Worm (Caenorhabditis elegans) whole organism, L2 larva: ENCODE data around the gene msp-10.

Experiments
- C34F6.9 ChIP-seq: fragments of 150-350 bp; optimal IDR thresholded peaks from 2 replicates; lab custom pipeline; 2014; ENCODE audit warnings: missing biosample characterization, missing genetic modification characterization
- F13H6.1 ChIP-seq: sonication (generic microtip); optimal IDR thresholded peaks from 2 replicates; lab custom pipeline; 2016; ENCODE audit warnings: missing genetic modification characterization, missing compliant biosample characterization
- R02D3.7 ChIP-seq: fragments of 150-350 bp; optimal IDR thresholded peaks from 2 replicates; lab custom pipeline; 2014; ENCODE audit warnings: missing biosample characterization, missing genetic modification characterization
- ZK546.5 ChIP-seq: sonication (generic microtip); optimal IDR thresholded peaks from 2 replicates; lab custom pipeline; 2017; ENCODE audit warnings: missing biosample characterization, missing genetic modification characterization
- alr-1 ChIP-seq: fragments of 150-350 bp; optimal IDR thresholded peaks from 2 replicates; lab custom pipeline; 2014; ENCODE audit warnings: missing biosample characterization, missing genetic modification characterization
- aly-2 ChIP-seq: fragments of 150-350 bp; optimal IDR thresholded peaks from 2 replicates; lab custom pipeline; 2014; ENCODE audit warnings: missing biosample characterization, missing genetic modification characterization
- ama-1 ChIP-seq: fragments of 150-350 bp; optimal IDR thresholded peaks from 2 replicates; lab custom pipeline; 2018; ENCODE audit warnings: inconsistent platforms
- ceh-16 ChIP-seq: fragments of 150-350 bp; optimal IDR thresholded peaks from 2 replicates; lab custom pipeline; 2014; ENCODE audit warnings: missing biosample characterization, missing genetic modification characterization
- ceh-82 ChIP-seq: fragments of 150-350 bp; optimal IDR thresholded peaks from 2 replicates; lab custom pipeline; 2014; ENCODE audit warnings: missing biosample characterization, missing genetic modification characterization
- crh-2 ChIP-seq: sonication (generic microtip); optimal IDR thresholded peaks from 2 replicates; lab custom pipeline; 2017; ENCODE audit warnings: missing biosample characterization, missing genetic modification characterization
- dmd-4 ChIP-seq: sonication (generic microtip); optimal IDR thresholded peaks from 2 replicates; lab custom pipeline; 2017; ENCODE audit warnings: missing biosample characterization, missing genetic modification characterization
- egl-27 ChIP-seq: sonication (generic microtip); optimal IDR thresholded peaks from 3 replicates; lab custom pipeline; 2017; ENCODE audit warnings: missing biosample characterization, missing genetic modification reagents, missing genetic modification characterization
- elt-3 ChIP-seq: sonication (generic microtip); optimal IDR thresholded peaks from 2 replicates; lab custom pipeline; 2017; ENCODE audit warnings: missing biosample characterization, missing genetic modification characterization
- fos-1 ChIP-seq: fragments of 150-350 bp; optimal IDR thresholded peaks from 2 replicates; lab custom pipeline; 2014; ENCODE audit warnings: missing biosample characterization, missing genetic modification characterization
- lin-11 ChIP-seq: fragments of 150-350 bp; sonication (generic microtip); optimal IDR thresholded peaks from 2 replicates; lab custom pipeline; 2014; ENCODE audit warnings: missing biosample characterization, missing genetic modification characterization, inconsistent platforms, mixed read lengths
- lin-13 ChIP-seq: fragments of 150-350 bp; optimal IDR thresholded peaks from 2 replicates; lab custom pipeline; 2014; ENCODE audit warnings: missing biosample characterization, missing genetic modification reagents, missing genetic modification characterization
- lin-39 ChIP-seq: fragments of 150-350 bp; optimal IDR thresholded peaks from 2 replicates; lab custom pipeline; 2014; ENCODE audit warnings: missing biosample characterization, missing genetic modification reagents, missing genetic modification characterization
- lsy-2 ChIP-seq, 2 experiments: fragments of 150-350 bp in 1 of 2; sonication (generic microtip) in 1 of 2; optimal IDR thresholded peaks; 2 replicates each; lab custom pipeline; 2014 to 2017; ENCODE audit warnings: missing biosample characterization in 2 of 2, missing genetic modification characterization in 2 of 2
- mab-5 ChIP-seq: fragments of 150-350 bp; optimal IDR thresholded peaks from 2 replicates; lab custom pipeline; 2014; ENCODE audit warnings: missing biosample characterization, missing genetic modification characterization
- mbf-1 ChIP-seq: sonication (generic microtip); optimal IDR thresholded peaks from 2 replicates; lab custom pipeline; 2017; ENCODE audit warnings: missing biosample characterization, missing genetic modification characterization
- nhr-10 ChIP-seq: sonication (generic microtip); optimal IDR thresholded peaks from 2 replicates; lab custom pipeline; 2017; ENCODE audit warnings: missing biosample characterization, missing genetic modification characterization
- nhr-11 ChIP-seq: fragments of 150-350 bp; optimal IDR thresholded peaks from 2 replicates; lab custom pipeline; 2014; ENCODE audit warnings: missing biosample characterization, missing genetic modification characterization
- nhr-129 ChIP-seq: fragments of 150-350 bp; optimal IDR thresholded peaks from 2 replicates; lab custom pipeline; 2014; ENCODE audit warnings: missing biosample characterization, missing genetic modification characterization
- nhr-21 ChIP-seq: fragments of 150-350 bp; optimal IDR thresholded peaks from 2 replicates; lab custom pipeline; 2014; ENCODE audit warnings: missing biosample characterization, missing genetic modification characterization
- nhr-23 ChIP-seq: fragments of 150-350 bp; optimal IDR thresholded peaks from 2 replicates; lab custom pipeline; 2014; ENCODE audit warnings: missing biosample characterization, missing genetic modification reagents, missing genetic modification characterization
- nhr-237 ChIP-seq: fragments of 150-350 bp; optimal IDR thresholded peaks from 2 replicates; lab custom pipeline; 2014; ENCODE audit warnings: missing biosample characterization, missing genetic modification characterization
- nhr-6 ChIP-seq: fragments of 150-350 bp; optimal IDR thresholded peaks from 2 replicates; lab custom pipeline; 2014; ENCODE audit warnings: missing biosample characterization, missing genetic modification characterization
- nhr-77 ChIP-seq: fragments of 150-350 bp; optimal IDR thresholded peaks from 2 replicates; lab custom pipeline; 2014; ENCODE audit warnings: missing biosample characterization, missing genetic modification characterization
- peb-1 ChIP-seq: fragments of 150-350 bp; optimal IDR thresholded peaks from 2 replicates; lab custom pipeline; 2014; ENCODE audit warnings: missing biosample characterization, missing genetic modification characterization
- sem-4 ChIP-seq: fragments of 150-350 bp; optimal IDR thresholded peaks from 2 replicates; lab custom pipeline; 2014; ENCODE audit warnings: missing biosample characterization, missing genetic modification reagents, missing genetic modification characterization
- skn-1 ChIP-seq: sonication (generic microtip); optimal IDR thresholded peaks from 2 replicates; lab custom pipeline; 2017; ENCODE audit warnings: missing biosample characterization, missing genetic modification characterization
- sma-3 ChIP-seq: sonication (generic microtip); optimal IDR thresholded peaks from 2 replicates; lab custom pipeline; 2016; ENCODE audit warnings: missing genetic modification reagents, missing genetic modification characterization, missing compliant biosample characterization
- sma-9 ChIP-seq, 2 experiments: fragments of 150-350 bp in 1 of 2; sonication (generic microtip) in 1 of 2; optimal IDR thresholded peaks; 2 replicates each; lab custom pipeline; 2014 to 2016; ENCODE audit warnings: missing genetic modification characterization in 2 of 2, mild to moderate bottlenecking in 1 of 2, missing biosample characterization in 1 of 2, missing compliant biosample characterization in 1 of 2, missing genetic modification reagents in 1 of 2, moderate library complexity in 1 of 2
- unc-62 ChIP-seq: fragments of 150-350 bp; optimal IDR thresholded peaks from 2 replicates; lab custom pipeline; 2014; ENCODE audit warnings: missing biosample characterization, missing genetic modification reagents, missing genetic modification characterization
- zag-1 ChIP-seq: fragments of 150-350 bp; optimal IDR thresholded peaks from 2 replicates; lab custom pipeline; 2014; ENCODE audit warnings: missing biosample characterization, missing genetic modification characterization
- ztf-4 ChIP-seq: fragments of 150-350 bp; optimal IDR thresholded peaks from 2 replicates; lab custom pipeline; 2014; ENCODE audit warnings: missing biosample characterization, missing genetic modification characterization

The msp-10 gene

DNA sequence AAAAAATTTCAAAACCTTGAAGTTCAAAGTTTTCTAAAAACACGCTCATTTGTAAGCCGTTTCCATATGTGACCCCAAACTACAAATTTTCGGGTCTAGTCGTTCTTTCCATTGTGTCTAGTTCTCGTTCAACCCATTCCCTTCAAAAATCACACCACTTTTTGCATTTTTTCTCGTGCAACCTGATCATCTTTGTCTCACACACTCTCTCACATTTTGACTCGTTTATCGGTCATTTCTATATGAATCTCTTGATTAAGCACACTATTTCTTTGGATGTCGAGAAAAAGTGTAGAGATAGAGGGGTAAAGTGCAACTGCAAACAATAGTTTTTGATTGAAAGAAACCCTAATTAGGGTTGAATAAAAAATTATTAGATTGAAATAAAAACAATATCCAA is 33.9 kb upstream of the msp-10 start (continued):
- TF ChIP-seq lin-11: no peak
- no peak for TF ChIP-seq aly-2 (tag; lab: Kevin White, UChicago)
- no peak for TF ChIP-seq unc-62 (GFP tag; lab: Kevin White, UChicago)
- TF ChIP-seq nhr-11 (tag; lab: Kevin White, UChicago): no peak
- TF ChIP-seq sem-4 (tag; lab: Kevin White, UChicago): no peak
- no peak for TF ChIP-seq ceh-16 (tag; lab: Kevin White, UChicago)
- TF ChIP-seq elt-3: no peak
- no peak for TF ChIP-seq dmd-4
- no peak for TF ChIP-seq peb-1 (tag; lab: Kevin White, UChicago)
- TF ChIP-seq nhr-237: no peak
- no peak for TF ChIP-seq lin-39 (tag; lab: Kevin White, UChicago)
- peak; percentile 51 for TF ChIP-seq lin-13 (GFP tag; lab: Kevin White, UChicago)
- TF ChIP-seq ceh-82 (tag; lab: Kevin White, UChicago): no peak

- TF ChIP-seq skn-1 (no peak), R02D3.7 (tag; lab: Kevin White, UChicago) (no peak), peb-1 (tag; lab: Kevin White, UChicago) (no peak), sma-3 (GFP tag; lab: Kevin White, UChicago) (no peak), unc-62 (GFP tag; lab: Kevin White, UChicago) (no peak), zag-1 (no peak), F13H6.1 (tag; lab: Kevin White, UChicago) (no peak), nhr-77 (no peak), fos-1 (tag; lab: Kevin White, UChicago) (no peak), ztf-4 (tag; lab: Kevin White, UChicago) (no peak), nhr-23 (tag; lab: Kevin White, UChicago) (no peak), nhr-10 (tag; lab: Kevin White, UChicago) (no peak), alr-1 (tag; lab: Kevin White, UChicago) (no peak), lsy-2 (tag; optimal IDR thresholded peaks at IDR 0.05; lab: Kevin White, UChicago) (no peak), crh-2 (tag; lab: Kevin White, UChicago) (no peak), ama-1 (lab: Kevin White, UChicago) (no peak), ZK546.5 (tag; lab: Kevin White, UChicago) (no peak), dmd-4 (no peak), aly-2 (tag; lab: Kevin White, UChicago) (no peak)
Observed at ce11 chrIV:9810633-9811032, 26.8 kb upstream of the msp-10 start, which contains the start of gene dct-15. TSS of gene dct-15 (minus strand) at chrIV:9810733.

DNA sequence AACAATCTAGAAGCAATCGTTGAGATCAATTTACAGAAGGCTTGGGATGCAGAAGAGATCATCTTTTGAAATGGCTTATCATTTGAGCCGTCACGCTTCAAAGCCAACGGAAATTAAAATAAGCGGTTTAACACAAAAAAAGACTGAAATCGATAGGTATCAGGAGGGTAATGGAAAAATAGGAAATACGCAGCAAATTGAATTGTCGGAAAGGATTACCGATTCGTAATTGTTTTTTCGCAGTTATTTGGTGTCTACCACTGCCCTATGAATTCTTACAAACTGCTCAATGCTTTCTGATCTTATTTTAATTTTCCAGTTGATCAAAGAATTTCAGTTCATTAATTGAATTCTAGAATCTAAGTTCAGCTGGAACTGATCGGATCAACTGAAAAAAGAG is 26.0 kb upstream of the msp-10 start:
- TF ChIP-seq nhr-77: no peak
- no peak for TF ChIP-seq nhr-21 (tag; lab: Kevin White, UChicago)
- no peak for TF ChIP-seq egl-27 (tag; lab: Kevin White, UChicago)
- no peak for TF ChIP-seq alr-1 (tag; lab: Kevin White, UChicago)
- TF ChIP-seq fos-1 (tag; lab: Kevin White, UChicago): no peak
- TF ChIP-seq mab-5: no peak
- TF ChIP-seq unc-62 (GFP tag; lab: Kevin White, UChicago): no peak
- TF ChIP-seq sma-9 (GFP tag; optimal IDR thresholded peaks at IDR 0.05; lab: Kevin White, UChicago): no peak
- no peak for TF ChIP-seq sma-9 (tag; optimal IDR thresholded peaks at IDR 0.05; lab: Kevin White, UChicago)
- no peak for TF ChIP-seq mbf-1 (tag; lab: Kevin White, UChicago)
- no peak for TF ChIP-seq C34F6.9
- no peak for TF ChIP-seq nhr-23 (tag; lab: Kevin White, UChicago)
- TF ChIP-seq nhr-237: no peak
- no peak for TF ChIP-seq nhr-10 (tag; lab: Kevin White, UChicago)
- TF ChIP-seq crh-2 (tag; lab: Kevin White, UChicago): no peak
- no peak for TF ChIP-seq zag-1
- TF ChIP-seq ztf-4 (tag; lab: Kevin White, UChicago): no peak
- no peak for TF ChIP-seq dmd-4

DNA sequence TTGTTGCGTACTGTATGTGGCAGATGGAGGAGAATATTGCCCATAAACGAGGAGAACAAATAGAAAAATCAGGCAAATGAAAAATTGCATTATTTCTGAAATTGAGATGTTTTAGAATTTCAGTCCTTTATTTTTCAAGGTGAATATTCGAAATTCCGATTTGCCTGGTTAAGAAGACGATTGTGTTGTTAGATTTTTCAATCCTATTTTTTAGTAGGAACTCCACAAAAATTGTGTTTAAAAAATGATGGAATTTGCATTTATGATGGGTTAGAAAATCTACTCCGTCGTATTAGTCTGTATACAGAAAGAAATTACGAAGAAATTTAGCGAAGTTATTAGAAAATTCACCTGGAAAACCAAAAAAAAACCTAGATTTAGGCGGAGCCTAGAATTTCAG is 22.0 kb upstream of the msp-10 start, which contains the start of gene egl-20:
egl-20 (minus strand) TSS at position 101 of the 400 bp plus-strand sequence.
- no peak for TF ChIP-seq ZK546.5 (tag; lab: Kevin White, UChicago)
- TF ChIP-seq nhr-129: no peak
- no peak for TF ChIP-seq fos-1 (tag; lab: Kevin White, UChicago)
- TF ChIP-seq dmd-4: no peak
- no peak for TF ChIP-seq zag-1
- TF ChIP-seq skn-1: no peak
- TF ChIP-seq lin-39 (tag; lab: Kevin White, UChicago): no peak
- no peak for TF ChIP-seq nhr-6 (tag; lab: Kevin White, UChicago)
- TF ChIP-seq nhr-11 (tag; lab: Kevin White, UChicago): no peak
- TF ChIP-seq, all 48 proteins: peak for 0
